Worm (Caenorhabditis elegans) whole organism, L3 larva: ENCODE data around the gene sra-26.
A peak's percentile ranks its signal among the peaks of the same experiment; 100 is the strongest.

Experiments used
- R02D3.7 ChIP-seq: fragments of 150-350 bp; optimal IDR thresholded peaks from 2 replicates; lab custom pipeline; 2014; ENCODE audit warnings: missing biosample characterization, missing genetic modification characterization
- ZK546.5 ChIP-seq: sonication (generic microtip); optimal IDR thresholded peaks from 2 replicates; lab custom pipeline; 2017; ENCODE audit warnings: missing biosample characterization, missing genetic modification characterization
- ceh-82 ChIP-seq: fragments of 150-350 bp; optimal IDR thresholded peaks from 2 replicates; lab custom pipeline; 2014; ENCODE audit warnings: missing biosample characterization, missing genetic modification characterization
- elt-3 ChIP-seq, 3 experiments: fragments of 150-350 bp in 1 of 3; sonication (generic microtip) in 2 of 3; optimal IDR thresholded peaks; 2 replicates in 2 of 3; 4 replicates in 1 of 3; lab custom pipeline; 2014 to 2017; ENCODE audit warnings: missing biosample characterization in 3 of 3, missing genetic modification characterization in 3 of 3
- jun-1 ChIP-seq: fragments of 150-350 bp; optimal IDR thresholded peaks from 2 replicates; lab custom pipeline; 2014; ENCODE audit warnings: missing biosample characterization, missing genetic modification reagents, missing genetic modification characterization
- lin-39 ChIP-seq: fragments of 150-350 bp; optimal IDR thresholded peaks from 2 replicates; lab custom pipeline; 2018; ENCODE audit warnings: missing biosample characterization, missing genetic modification reagents, missing genetic modification characterization
- mdl-1 ChIP-seq: fragments of 150-350 bp; optimal IDR thresholded peaks from 2 replicates; lab custom pipeline; 2014; ENCODE audit warnings: missing biosample characterization, missing genetic modification characterization
- mml-1 ChIP-seq: fragments of 150-350 bp; sonication (generic microtip); optimal IDR thresholded peaks from 3 replicates; lab custom pipeline; 2014; ENCODE audit warnings: missing biosample characterization, missing genetic modification characterization
- nhr-11 ChIP-seq: fragments of 150-350 bp; optimal IDR thresholded peaks from 2 replicates; lab custom pipeline; 2014; ENCODE audit warnings: missing biosample characterization, missing genetic modification characterization
- nhr-12 ChIP-seq: fragments of 150-350 bp; optimal IDR thresholded peaks from 2 replicates; lab custom pipeline; 2014; ENCODE audit warnings: missing biosample characterization, missing genetic modification characterization
- pha-4 ChIP-seq: fragments of 150-350 bp; optimal IDR thresholded peaks from 2 replicates; lab custom pipeline; 2014; ENCODE audit warnings: missing biosample characterization, missing genetic modification reagents, missing genetic modification characterization
- pqm-1 ChIP-seq: fragments of 150-350 bp; optimal IDR thresholded peaks from 2 replicates; lab custom pipeline; 2017; ENCODE audit warnings: missing biosample characterization, missing genetic modification characterization, inconsistent platforms
- tbx-2 ChIP-seq: sonication (generic microtip); optimal IDR thresholded peaks from 2 replicates; lab custom pipeline; 2016; ENCODE audit warnings: mild to moderate bottlenecking, missing genetic modification characterization, missing compliant biosample characterization

DNA sequence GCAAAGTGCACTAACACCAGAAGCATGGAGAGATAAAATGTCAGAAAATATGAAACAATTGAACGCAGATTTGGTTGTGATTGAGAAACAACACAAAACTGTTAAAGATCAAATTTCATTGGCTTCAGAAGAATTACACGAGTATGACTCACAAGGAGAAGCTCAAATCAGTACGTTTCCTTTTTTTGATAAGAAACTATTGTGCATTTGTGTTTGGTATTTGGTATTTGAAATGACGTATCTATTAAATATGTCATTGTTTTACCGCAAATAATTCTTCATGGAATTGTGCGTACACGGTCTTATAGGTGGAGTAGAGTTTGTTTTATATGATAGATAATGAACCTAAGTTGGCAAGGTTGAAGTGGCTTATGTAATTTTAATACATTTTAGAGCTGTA is 29.9 kb upstream of the sra-26 start:
- no peak for TF ChIP-seq lin-39 (tag; lab: Kevin White, UChicago)
- TF ChIP-seq nhr-12 (tag; lab: Kevin White, UChicago) = no peak
- TF ChIP-seq pha-4 (tag; lab: Kevin White, UChicago) = no peak
- TF ChIP-seq R02D3.7 (tag; lab: Kevin White, UChicago) = no peak
- no peak for TF ChIP-seq elt-3 (tag; optimal IDR thresholded peaks at IDR 0.05; lab: Kevin White, UChicago)
- TF ChIP-seq mml-1 (tag; lab: Kevin White, UChicago) = no peak
- TF ChIP-seq tbx-2 (tag; lab: Kevin White, UChicago) = no peak
- TF ChIP-seq jun-1 = no peak
- no peak for TF ChIP-seq ZK546.5 (tag; lab: Kevin White, UChicago)
- TF ChIP-seq mdl-1 (tag; lab: Kevin White, UChicago) = no peak
- no peak for TF ChIP-seq nhr-11 (tag; lab: Kevin White, UChicago)
- peak; percentile 76 for TF ChIP-seq pqm-1 (tag; lab: Kevin White, UChicago)
- TF ChIP-seq ceh-82 (tag; lab: Kevin White, UChicago) = no peak
